Worm (Caenorhabditis elegans): Measurements from ENCODE around the gene C55A6.3.

The C55A6.3 gene

DNA sequence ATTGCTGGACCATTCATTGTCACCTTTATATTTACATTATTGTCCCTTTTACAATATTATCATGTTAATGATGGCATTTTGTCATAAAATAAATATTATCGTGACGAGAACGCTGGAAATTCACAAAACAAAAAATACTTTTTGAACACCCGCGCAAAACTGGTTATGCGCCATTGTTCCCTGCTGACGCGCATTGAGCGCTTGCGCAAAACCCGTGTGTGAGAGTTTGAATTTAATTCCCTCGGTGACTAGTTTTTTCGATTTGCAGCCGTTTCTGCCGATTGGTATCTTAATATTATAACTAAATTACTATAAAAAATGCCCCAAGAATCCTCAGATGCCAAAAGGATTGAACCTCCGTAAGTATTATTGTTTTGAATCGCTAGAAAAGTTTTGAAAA, 8.1 kb upstream of the C55A6.3 start, which contains the start of gene pafo-1:
pafo-1 (plus strand) TSS at position 256 of the 400 bp plus-strand sequence.
- TF ChIP-seq peb-1 (tag; optimal IDR thresholded peaks at IDR 0.05) (no peak), ama-1 (optimal IDR thresholded peaks at IDR 0.05) (no peak), elt-3 (tag; optimal IDR thresholded peaks at IDR 0.05) (no peak), snpc-4 (tag; optimal IDR thresholded peaks at IDR 0.05) (peak; percentile 55), fos-1 (tag; optimal IDR thresholded peaks at IDR 0.05) (peak; percentile 52), nhr-21 (tag; optimal IDR thresholded peaks at IDR 0.05) (peak; percentile 75), nhr-77 (tag; optimal IDR thresholded peaks at IDR 0.05) (peak; percentile 62), ztf-11 (tag; optimal IDR thresholded peaks at IDR 0.05) (no peak), crh-2 (tag; optimal IDR thresholded peaks at IDR 0.05) (peak; percentile 74), lin-11 (tag; optimal IDR thresholded peaks at IDR 0.05) (peak; percentile 79), nhr-12 (tag; optimal IDR thresholded peaks at IDR 0.05) (peak; percentile 5), nhr-23 (tag; optimal IDR thresholded peaks at IDR 0.05) (no peak), lin-13 (GFP tag; optimal IDR thresholded peaks at IDR 0.05) (peak; percentile 84), unc-39 (tag; optimal IDR thresholded peaks at IDR 0.05) (no peak), R02D3.7 (tag; optimal IDR thresholded peaks at IDR 0.05) (peak; percentile 58), mdl-1 (tag; optimal IDR thresholded peaks at IDR 0.05) (peak in 1 of 2 experiments; percentile 60), dmd-4 (tag; optimal IDR thresholded peaks at IDR 0.05) (no peak), blmp-1 (tag; optimal IDR thresholded peaks at IDR 0.05; ENCODE audit: insufficient read depth) (peak; percentile 41), zag-1 (tag; optimal IDR thresholded peaks at IDR 0.05) (peak; percentile 58), ceh-16 (tag; optimal IDR thresholded peaks at IDR 0.05) (no peak), mab-5 (tag; optimal IDR thresholded peaks at IDR 0.05) (peak; percentile 81), skn-1 (tag; optimal IDR thresholded peaks at IDR 0.05) (no peak), lin-39 (tag; optimal IDR thresholded peaks at IDR 0.05) (no peak), ztf-1 (GFP tag; conservative IDR thresholded peaks at IDR 0.05) (no peak), gmeb-1 (tag; optimal IDR thresholded peaks at IDR 0.05) (peak; percentile 99), nhr-237 (tag; optimal IDR thresholded peaks at IDR 0.05) (peak; percentile 59), F13H6.1 (tag; optimal IDR thresholded peaks at IDR 0.05) (peak; percentile 86), lsy-2 (tag; optimal IDR thresholded peaks at IDR 0.05) (peak; percentile 87 to 93), Y55F3AM.14 (GFP tag; optimal IDR thresholded peaks at IDR 0.05) (peak; percentile 46), sma-9 (GFP tag; optimal IDR thresholded peaks at IDR 0.05) (peak; percentile 95), sma-9 (tag; optimal IDR thresholded peaks at IDR 0.05) (no peak), nhr-25 (tag; optimal IDR thresholded peaks at IDR 0.05) (peak; percentile 91), unc-62 (GFP tag; optimal IDR thresholded peaks at IDR 0.05) (peak; percentile 31), nhr-11 (tag; optimal IDR thresholded peaks at IDR 0.05) (no peak), ztf-4 (tag; optimal IDR thresholded peaks at IDR 0.05) (peak; percentile 37), ZK546.5 (tag; optimal IDR thresholded peaks at IDR 0.05) (no peak), sem-4 (tag; optimal IDR thresholded peaks at IDR 0.05) (peak; percentile 63), sma-3 (GFP tag; optimal IDR thresholded peaks at IDR 0.05) (peak; percentile 83), aly-2 (tag; optimal IDR thresholded peaks at IDR 0.05) (no peak), C34F6.9 (tag; optimal IDR thresholded peaks at IDR 0.05) (peak; percentile 91), nhr-10 (tag; optimal IDR thresholded peaks at IDR 0.05) (peak; percentile 36), ceh-82 (tag; optimal IDR thresholded peaks at IDR 0.05) (no peak), nhr-129 (tag; optimal IDR thresholded peaks at IDR 0.05) (peak; percentile 72), unc-55 (GFP tag; optimal IDR thresholded peaks at IDR 0.05) (peak; percentile 92), elt-1 (tag; optimal IDR thresholded peaks at IDR 0.05) (no peak), mbf-1 (tag; optimal IDR thresholded peaks at IDR 0.05) (no peak), alr-1 (tag; optimal IDR thresholded peaks at IDR 0.05) (no peak), nhr-6 (tag; optimal IDR thresholded peaks at IDR 0.05) (peak; percentile 49), egl-27 (tag; optimal IDR thresholded peaks at IDR 0.05) (peak; percentile 81)
